Worm (Caenorhabditis elegans) whole organism, mixed stage, embryonic: Measurements from ENCODE around the gene ins-39.

Experiments
- ceh-83 ChIP-seq: fragments of 200-800 bp; sonication (Bioruptor generic); optimal IDR thresholded peaks from 2 replicates; lab custom pipeline; 2018; ENCODE audit warnings: mild to moderate bottlenecking, missing genetic modification characterization, missing compliant biosample characterization
- drap-1 ChIP-seq: fragments of 200-800 bp; sonication (Bioruptor generic); optimal IDR thresholded peaks from 3 replicates; lab custom pipeline; 2018; ENCODE audit warnings: mild to moderate bottlenecking, missing genetic modification characterization, missing compliant biosample characterization
- lin-13 ChIP-seq: fragments of 150-350 bp; optimal IDR thresholded peaks from 2 replicates; lab custom pipeline; 2014; ENCODE audit warnings: missing biosample characterization, missing genetic modification characterization
- lsy-2 ChIP-seq: fragments of 150-350 bp; optimal IDR thresholded peaks from 2 replicates; lab custom pipeline; 2014; ENCODE audit warnings: missing biosample characterization, missing genetic modification characterization
- pha-4 ChIP-seq: fragments of 150-350 bp; optimal IDR thresholded peaks from 2 replicates; lab custom pipeline; 2018; ENCODE audit warnings: missing biosample characterization, missing genetic modification reagents, missing genetic modification characterization
- unc-39 ChIP-seq: fragments of 150-350 bp; optimal IDR thresholded peaks from 2 replicates; lab custom pipeline; 2014; ENCODE audit warnings: missing biosample characterization, missing genetic modification characterization

- TF ChIP-seq unc-39 (tag; lab: Kevin White, UChicago): no peak
- TF ChIP-seq ceh-83 (GFP tag; lab: Kevin White, UChicago): no peak
- no peak for TF ChIP-seq lsy-2 (tag; lab: Kevin White, UChicago)
- no peak for TF ChIP-seq drap-1 (GFP tag; lab: Kevin White, UChicago)
- TF ChIP-seq pha-4 (tag; lab: Kevin White, UChicago): no peak
- TF ChIP-seq lin-13 (tag; lab: Kevin White, UChicago): no peak
Observed at ce11 chrX:1311577-1311976, 32.6 kb downstream of the ins-39 start.
